Fruit fly (Drosophila melanogaster) whole organism, embryonic: ENCODE measurements around the gene CG7991.

ENCODE experiments used
- B-H1 ChIP-seq: fragments of 200-800 bp; sonication (Bioruptor generic); IDR thresholded peaks from 3 replicates; pipeline ENCODE4 v1.3.6; 2022; ENCODE audit warnings: missing biosample characterization, missing genetic modification characterization
- CG10209 ChIP-seq: fragments of 200-800 bp; sonication (Bioruptor generic); optimal IDR thresholded peaks from 3 replicates; lab custom pipeline; 2017; ENCODE audit warnings: missing biosample characterization, mild to moderate bottlenecking, missing genetic modification characterization, missing genetic modification reagents
- CG10267 ChIP-seq: fragments of 200-800 bp; sonication (Bioruptor generic); optimal IDR thresholded peaks from 2 replicates; lab custom pipeline; 2018; ENCODE audit warnings: missing biosample characterization, mild to moderate bottlenecking, missing genetic modification characterization, moderate library complexity
- CG11085 ChIP-seq: fragments of 200-800 bp; sonication (Bioruptor generic); IDR thresholded peaks from 2 replicates; pipeline ENCODE4 v1.3.6; 2022; ENCODE audit warnings: missing biosample characterization, missing genetic modification characterization
- CG11560 ChIP-seq: fragments of 200-800 bp; sonication (Bioruptor generic); IDR thresholded peaks from 3 replicates; pipeline ENCODE4 v1.3.6; 2022; ENCODE audit warnings: missing biosample characterization, missing genetic modification characterization
- CG11696 ChIP-seq: fragments of 200-800 bp; sonication (Bioruptor generic); IDR thresholded peaks from 2 replicates; pipeline ENCODE4 v1.3.6; 2022; ENCODE audit warnings: missing biosample characterization, missing genetic modification characterization
- CG1233 ChIP-seq: fragments of 200-800 bp; sonication (Bioruptor generic); optimal IDR thresholded peaks from 4 replicates; lab custom pipeline; 2018; ENCODE audit warnings: missing biosample characterization, mild to moderate bottlenecking, missing genetic modification characterization
- CG12942 ChIP-seq: fragments of 200-800 bp; sonication (Bioruptor generic); optimal IDR thresholded peaks from 3 replicates; lab custom pipeline; 2016; ENCODE audit warnings: missing biosample characterization, missing genetic modification characterization
- CG13296 ChIP-seq: fragments of 200-800 bp; sonication (Bioruptor generic); optimal IDR thresholded peaks from 3 replicates; lab custom pipeline; 2018; ENCODE audit warnings: missing biosample characterization, mild to moderate bottlenecking, missing genetic modification characterization
- CG13894 ChIP-seq: fragments of 200-800 bp; sonication (Bioruptor generic); optimal IDR thresholded peaks from 3 replicates; lab custom pipeline; 2018; ENCODE audit warnings: missing biosample characterization, mild to moderate bottlenecking, missing genetic modification characterization, moderate library complexity
- CG14014 ChIP-seq: fragments of 200-800 bp; sonication (Bioruptor generic); IDR thresholded peaks from 2 replicates; pipeline ENCODE4 v1.3.6; 2022; ENCODE audit warnings: missing biosample characterization, missing genetic modification characterization
- CG14710 ChIP-seq: fragments of 200-800 bp; sonication (Bioruptor generic); optimal IDR thresholded peaks from 3 replicates; lab custom pipeline; 2019; ENCODE audit warnings: missing biosample characterization, mild to moderate bottlenecking, missing genetic modification characterization, moderate library complexity
- CG1603 ChIP-seq: fragments of 200-800 bp; sonication (Bioruptor generic); optimal IDR thresholded peaks from 2 replicates; lab custom pipeline; 2019; ENCODE audit warnings: missing biosample characterization, mild to moderate bottlenecking, missing genetic modification characterization, moderate library complexity
- CG17361 ChIP-seq: fragments of 200-800 bp; sonication (Bioruptor generic); IDR thresholded peaks from 3 replicates; pipeline ENCODE4 v1.3.6; 2022; ENCODE audit warnings: missing biosample characterization, missing genetic modification characterization
- CG18011 ChIP-seq: fragments of 200-800 bp; sonication (Bioruptor generic); optimal IDR thresholded peaks from 2 replicates; lab custom pipeline; 2017; ENCODE audit warnings: missing biosample characterization, missing genetic modification characterization, mild to moderate bottlenecking, moderate library complexity, missing genotype
- CG1832 ChIP-seq: fragments of 200-800 bp; sonication (Bioruptor generic); optimal IDR thresholded peaks from 2 replicates; lab custom pipeline; 2017; ENCODE audit warnings: missing biosample characterization, mild to moderate bottlenecking, missing genetic modification characterization, inconsistent platforms
- CG18599 ChIP-seq: fragments of 200-800 bp; sonication (Bioruptor generic); optimal IDR thresholded peaks from 3 replicates; lab custom pipeline; 2017; ENCODE audit warnings: missing biosample characterization, missing genetic modification characterization, mild to moderate bottlenecking, moderate library complexity, missing genetic modification reagents
- CG30403 ChIP-seq: fragments of 200-800 bp; sonication (Bioruptor generic); optimal IDR thresholded peaks from 3 replicates; lab custom pipeline; 2016; ENCODE audit warnings: missing biosample characterization, missing genetic modification characterization
- CG31365 ChIP-seq: fragments of 200-800 bp; sonication (Bioruptor generic); optimal IDR thresholded peaks from 2 replicates; lab custom pipeline; 2018; ENCODE audit warnings: missing biosample characterization, mild to moderate bottlenecking, missing genetic modification characterization
- CG34224 ChIP-seq: fragments of 200-800 bp; sonication (Bioruptor generic); IDR thresholded peaks from 3 replicates; pipeline ENCODE4 v1.3.6; 2022; ENCODE audit warnings: missing biosample characterization, missing genetic modification characterization; ENCODE audit not compliant: partially characterized antibody
- CG6813 ChIP-seq: fragments of 200-800 bp; sonication (Bioruptor generic); optimal IDR thresholded peaks from 2 replicates; lab custom pipeline; 2017; ENCODE audit warnings: missing biosample characterization, missing genetic modification characterization, mild to moderate bottlenecking, moderate library complexity, missing genetic modification reagents
- CG7786 ChIP-seq: fragments of 200-800 bp; sonication (Bioruptor generic); optimal IDR thresholded peaks from 2 replicates; lab custom pipeline; 2016; ENCODE audit warnings: missing biosample characterization, missing genetic modification characterization
- CG8944 ChIP-seq: fragments of 200-800 bp; sonication (Bioruptor generic); optimal IDR thresholded peaks from 3 replicates; lab custom pipeline; 2016; ENCODE audit warnings: missing biosample characterization, missing genetic modification characterization
- Doc2 ChIP-seq: fragments of 200-800 bp; sonication (Bioruptor generic); IDR thresholded peaks from 2 replicates; pipeline ENCODE4 v1.3.6; 2022; ENCODE audit warnings: missing biosample characterization, missing genetic modification characterization
- Dp ChIP-seq: fragments of 200-800 bp; sonication (Bioruptor generic); optimal IDR thresholded peaks from 2 replicates; lab custom pipeline; 2018; ENCODE audit warnings: missing biosample characterization, mild to moderate bottlenecking, missing genetic modification characterization, moderate library complexity
- GATAe ChIP-seq: fragments of 200-800 bp; sonication (Bioruptor generic); conservative IDR thresholded peaks from 2 replicates; pipeline ENCODE4 v1.3.6; 2022; ENCODE audit warnings: missing biosample characterization, missing genetic modification characterization
- HmgD ChIP-seq: fragments of 200-800 bp; sonication (Bioruptor generic); optimal IDR thresholded peaks from 3 replicates; lab custom pipeline; 2016; ENCODE audit warnings: missing biosample characterization, missing genetic modification characterization
- Meics ChIP-seq: fragments of 200-800 bp; sonication (Bioruptor generic); optimal IDR thresholded peaks from 2 replicates; lab custom pipeline; 2017; ENCODE audit warnings: missing biosample characterization, mild to moderate bottlenecking, missing genetic modification characterization
- Myb ChIP-seq: fragments of 200-800 bp; sonication (Bioruptor generic); optimal IDR thresholded peaks from 2 replicates; lab custom pipeline; 2016; ENCODE audit warnings: missing biosample characterization, missing genetic modification characterization
- Xbp1 ChIP-seq: fragments of 200-800 bp; sonication (Bioruptor generic); optimal IDR thresholded peaks from 3 replicates; lab custom pipeline; 2016; ENCODE audit warnings: missing biosample characterization, mild to moderate bottlenecking, missing genetic modification characterization
- cas ChIP-seq: fragments of 200-800 bp; sonication (Bioruptor generic); IDR thresholded peaks from 2 replicates; pipeline ENCODE4 v1.3.6; 2022; ENCODE audit warnings: missing biosample characterization, missing genetic modification characterization
- croc ChIP-seq: fragments of 200-800 bp; sonication (Bioruptor generic); conservative IDR thresholded peaks from 3 replicates; pipeline ENCODE4 v1.3.6; 2022; ENCODE audit warnings: missing biosample characterization, missing genetic modification characterization
- ems ChIP-seq: fragments of 200-800 bp; sonication (Bioruptor generic); optimal IDR thresholded peaks from 3 replicates; lab custom pipeline; 2016; ENCODE audit warnings: missing biosample characterization, missing genetic modification characterization
- eve ChIP-seq, 2 experiments: fragments of >200 bp; optimal IDR thresholded peaks; 2 replicates each; lab custom pipeline; 2017; ENCODE audit warnings: missing biosample characterization in 2 of 2, missing genetic modification characterization in 2 of 2
- fd64A ChIP-seq: fragments of 200-800 bp; sonication (Bioruptor generic); optimal IDR thresholded peaks from 3 replicates; lab custom pipeline; 2018; ENCODE audit warnings: missing biosample characterization, mild to moderate bottlenecking, missing genetic modification characterization
- gcm ChIP-seq: fragments of 200-800 bp; sonication (Bioruptor generic); optimal IDR thresholded peaks from 2 replicates; lab custom pipeline; 2019; ENCODE audit warnings: missing biosample characterization, mild to moderate bottlenecking, missing genetic modification characterization, moderate library complexity
- gro ChIP-seq: fragments of 200-800 bp; sonication (Bioruptor generic); optimal IDR thresholded peaks from 2 replicates; lab custom pipeline; 2016; ENCODE audit warnings: missing biosample characterization, missing genetic modification characterization
- kay ChIP-seq: fragments of 200-800 bp; sonication (Bioruptor generic); optimal IDR thresholded peaks from 2 replicates; lab custom pipeline; 2016; ENCODE audit warnings: missing biosample characterization, missing genetic modification characterization
- onecut ChIP-seq: fragments of 200-800 bp; sonication (Bioruptor generic); IDR thresholded peaks from 2 replicates; pipeline ENCODE4 v1.3.6; 2022; ENCODE audit warnings: missing biosample characterization, missing genetic modification characterization
- otp ChIP-seq: fragments of 200-800 bp; sonication (Bioruptor generic); IDR thresholded peaks from 3 replicates; pipeline ENCODE4, ENCODE4 v1.3.6; 2022; ENCODE audit warnings: missing biosample characterization, missing genetic modification characterization
- ranshi ChIP-seq: fragments of 200-800 bp; sonication (Bioruptor generic); IDR thresholded peaks from 2 replicates; pipeline ENCODE4 v1.3.6; 2022; ENCODE audit warnings: missing biosample characterization, missing genetic modification characterization
- salm ChIP-seq: fragments of 200-800 bp; sonication (Bioruptor generic); optimal IDR thresholded peaks from 2 replicates; lab custom pipeline; 2018; ENCODE audit warnings: missing biosample characterization, mild to moderate bottlenecking, missing genetic modification characterization
- schlank ChIP-seq: fragments of 200-800 bp; sonication (Bioruptor generic); optimal IDR thresholded peaks from 2 replicates; lab custom pipeline; 2018; ENCODE audit warnings: missing biosample characterization, mild to moderate bottlenecking, missing genetic modification characterization
- sim ChIP-seq: fragments of 200-800 bp; sonication (Bioruptor generic); IDR thresholded peaks from 2 replicates; pipeline ENCODE4 v1.3.6; 2022; ENCODE audit warnings: missing biosample characterization, missing genetic modification characterization
- tgo ChIP-seq: fragments of 200-800 bp; sonication (Bioruptor generic); IDR thresholded peaks from 3 replicates; pipeline ENCODE4 v1.3.6; 2022; ENCODE audit warnings: missing biosample characterization, missing genetic modification characterization
- tio ChIP-seq: fragments of 200-800 bp; sonication (Bioruptor generic); optimal IDR thresholded peaks from 2 replicates; lab custom pipeline; 2017; ENCODE audit warnings: missing biosample characterization, missing genetic modification characterization, inconsistent platforms
- trh ChIP-seq: fragments of 200-800 bp; sonication (Bioruptor generic); optimal IDR thresholded peaks from 2 replicates; lab custom pipeline; 2016; ENCODE audit warnings: missing biosample characterization, missing genetic modification characterization
- wek ChIP-seq: fragments of 200-800 bp; sonication (Bioruptor generic); optimal IDR thresholded peaks from 3 replicates; lab custom pipeline; 2018; ENCODE audit warnings: missing biosample characterization, mild to moderate bottlenecking, missing genetic modification characterization, moderate library complexity
- zen ChIP-seq: fragments of 200-800 bp; sonication (Bioruptor generic); optimal IDR thresholded peaks from 3 replicates; lab custom pipeline; 2018; ENCODE audit warnings: missing biosample characterization, mild to moderate bottlenecking, missing genetic modification characterization, moderate library complexity

Gene CG7991

DNA sequence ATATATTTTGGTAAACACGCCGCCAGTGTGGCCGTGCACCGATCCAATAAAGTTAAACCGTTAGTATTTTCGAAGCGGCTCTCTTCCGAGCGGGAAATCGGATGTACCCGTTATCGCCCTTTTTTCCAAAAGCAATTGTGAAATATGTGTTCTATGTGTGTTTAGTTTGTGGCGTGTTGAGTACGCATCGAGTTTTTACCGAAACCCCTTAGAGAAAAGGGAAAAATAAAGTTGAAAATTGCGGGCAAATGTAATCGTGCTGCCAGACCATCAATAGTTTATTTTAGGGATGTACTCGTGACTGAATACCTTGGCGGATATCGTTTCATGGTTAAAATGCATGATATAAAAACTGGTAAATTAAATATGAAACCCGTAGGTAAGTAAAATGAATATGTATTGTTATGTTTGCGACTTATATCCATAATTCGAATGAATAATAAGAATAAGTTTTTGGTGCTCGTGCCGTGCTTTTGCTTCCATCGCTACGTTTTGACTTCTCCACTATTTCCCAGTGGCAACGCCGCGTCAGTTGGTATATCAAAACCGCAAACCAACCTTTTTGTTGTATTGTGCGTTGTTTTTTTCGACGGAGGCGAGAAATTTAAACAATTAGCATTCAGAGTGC lies 35.2 kb upstream of the CG7991 start, which contains the start of the genes Mettl2 and Bgb:
Mettl2 (minus strand) TSS at position 51 of the 628 bp plus-strand sequence.
Bgb (plus strand) TSS at position 527 of the 628 bp plus-strand sequence.
- peak; percentile 70 for TF ChIP-seq CG1603 (tag; lab: Kevin White, UChicago)
- no peak for TF ChIP-seq trh
- TF ChIP-seq GATAe (GFP tag; lab: Robert Waterston, UW) = peak; percentile 70
- TF ChIP-seq gro = peak; percentile 81
- TF ChIP-seq Meics = peak; percentile 75
- peak; percentile 30; the same call in 1 of the 2 replicates for TF ChIP-seq onecut (GFP tag; lab: Robert Waterston, UW)
- TF ChIP-seq HmgD (GFP tag; lab: Kevin White, UChicago) = peak; percentile 53
- peak; percentile 73 for TF ChIP-seq CG8944 (GFP tag; lab: Kevin White, UChicago)
- TF ChIP-seq CG13296 = peak; percentile 13
- peak; percentile 85; the same call in 1 of the 2 replicates for TF ChIP-seq ranshi
- peak; percentile 45; the same call in 1 of the 2 replicates for TF ChIP-seq CG11085 (GFP tag; lab: Robert Waterston, UW)
- TF ChIP-seq ems = peak; percentile 82
- no peak for TF ChIP-seq salm (tag; lab: Kevin White, UChicago)
- TF ChIP-seq schlank (tag; lab: Kevin White, UChicago) = peak; percentile 46
- 0 out of 3 replicates have a peak, but pooled peaks have one; percentile 34 for TF ChIP-seq otp
- peak; percentile 70 for TF ChIP-seq CG34224
- no peak for TF ChIP-seq sim (GFP tag; lab: Robert Waterston, UW)
- peak; percentile 80 for TF ChIP-seq Myb (GFP tag; lab: Kevin White, UChicago)
- peak; percentile 27; the same call in 1 of the 3 replicates for TF ChIP-seq B-H1
- peak; percentile 74 for TF ChIP-seq zen (tag; lab: Kevin White, UChicago)
- peak; percentile 61 for TF ChIP-seq CG12942 (GFP tag; lab: Kevin White, UChicago)
- TF ChIP-seq wek = no peak
- TF ChIP-seq CG10267 = peak; percentile 66
- TF ChIP-seq kay (GFP tag; lab: Kevin White, UChicago) = peak; percentile 74
- TF ChIP-seq CG14014 (GFP tag; lab: Robert Waterston, UW) = peak; percentile 75
- peak; percentile 91 for TF ChIP-seq CG17361 (GFP tag; lab: Robert Waterston, UW)
- peak; percentile 67 for TF ChIP-seq croc (GFP tag; lab: Robert Waterston, UW)
- peak; percentile 83 for TF ChIP-seq CG7786
- TF ChIP-seq Xbp1 = peak; percentile 87
- TF ChIP-seq CG30403 (GFP tag; lab: Kevin White, UChicago) = peak; percentile 92
- TF ChIP-seq CG1233 = peak; percentile 71
- no peak for TF ChIP-seq CG31365 (tag; lab: Kevin White, UChicago)
- TF ChIP-seq fd64A (GFP tag; lab: Kevin White, UChicago) = no peak
- TF ChIP-seq CG18599 (GFP tag; lab: Kevin White, UChicago) = peak; percentile 80
- TF ChIP-seq CG18011 (GFP tag; lab: Kevin White, UChicago) = peak; percentile 36
- peak; percentile 89 for TF ChIP-seq CG14710 (tag; lab: Kevin White, UChicago)
- peak; percentile 86 for TF ChIP-seq tgo (GFP tag; lab: Robert Waterston, UW)
- peak; percentile 62 for TF ChIP-seq Dp (GFP tag; lab: Kevin White, UChicago)
- peak; percentile 55 for TF ChIP-seq CG10209 (GFP tag; lab: Kevin White, UChicago)
- peak; percentile 57; the same call in 1 of the 2 replicates for TF ChIP-seq Doc2
- 0 out of 2 replicates have a peak, but pooled peaks have one; percentile 29 for TF ChIP-seq CG11696
- peak; percentile 71 for TF ChIP-seq CG11560 (tag; lab: Robert Waterston, UW)
- no peak for TF ChIP-seq CG1832 (GFP tag; lab: Kevin White, UChicago)
- no peak for TF ChIP-seq CG6813
- peak; percentile 45 for TF ChIP-seq CG13894 (tag; lab: Kevin White, UChicago)
- TF ChIP-seq gcm (GFP tag; lab: Kevin White, UChicago) = peak; percentile 31
- TF ChIP-seq cas (GFP tag; lab: Robert Waterston, UW) = peak; percentile 75
- no peak for TF ChIP-seq eve (GFP tag; optimal IDR thresholded peaks at IDR 0.05; lab: Kevin White, UChicago)
- TF ChIP-seq tio (GFP tag; lab: Kevin White, UChicago) = no peak
